Fruit fly (Drosophila melanogaster) Kc167 (cell line): Measurements from ENCODE around the gene nrv1.

ENCODE experiments used
- Sin3A ChIP-seq: fragments of >200 bp; optimal IDR thresholded peaks from 2 replicates; lab custom pipeline; 2018; ENCODE audit warnings: missing external identifiers
- h ChIP-seq: fragments of >200 bp; optimal IDR thresholded peaks from 3 replicates; lab custom pipeline; 2018; ENCODE audit warnings: missing external identifiers
- psq ChIP-seq: fragments of >200 bp; optimal IDR thresholded peaks from 2 replicates; lab custom pipeline; 2017; ENCODE audit warnings: missing external identifiers

DNA sequence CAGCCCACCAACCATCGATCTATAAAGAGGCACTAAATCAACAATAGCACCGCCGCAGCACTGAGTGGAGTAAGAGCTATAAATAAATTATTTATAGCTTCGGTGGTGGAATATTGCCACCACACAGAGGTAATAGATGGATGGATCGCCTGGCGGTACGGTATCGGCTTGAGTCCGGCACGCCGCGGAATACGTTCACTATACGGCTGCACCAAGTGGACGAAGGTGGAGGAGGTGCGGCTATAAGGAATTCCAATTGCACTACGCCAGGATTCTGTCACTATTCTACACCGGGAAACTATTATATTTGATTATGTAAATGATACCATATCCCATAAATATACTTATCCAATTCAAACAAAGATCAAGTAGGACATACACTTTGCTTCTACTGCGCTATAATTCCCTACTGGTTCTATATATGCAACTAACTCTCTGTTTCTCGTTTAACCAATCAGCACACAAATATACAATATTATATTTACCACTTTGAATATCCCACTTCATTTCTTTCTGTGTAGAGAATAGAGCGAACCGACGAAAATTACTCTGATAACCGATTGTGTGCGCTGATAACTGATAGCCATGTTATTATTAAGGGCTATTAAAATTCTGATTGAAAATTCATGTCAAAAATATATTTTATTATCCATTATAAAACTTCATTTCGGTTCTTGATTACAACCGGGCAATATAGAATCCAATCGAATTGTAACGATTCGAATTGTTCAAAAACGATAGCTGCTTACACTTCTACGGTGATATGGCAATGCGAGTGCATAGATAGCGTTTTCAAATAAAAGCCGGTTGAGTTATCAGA is 32.8 kb upstream of the nrv1 start:
- TF ChIP-seq psq (no peak), h (lab: Kevin White, UChicago) (no peak), Sin3A (lab: Kevin White, UChicago) (no peak)
